Worm (Caenorhabditis elegans): ENCODE data around the gene tbc-9.

DNA sequence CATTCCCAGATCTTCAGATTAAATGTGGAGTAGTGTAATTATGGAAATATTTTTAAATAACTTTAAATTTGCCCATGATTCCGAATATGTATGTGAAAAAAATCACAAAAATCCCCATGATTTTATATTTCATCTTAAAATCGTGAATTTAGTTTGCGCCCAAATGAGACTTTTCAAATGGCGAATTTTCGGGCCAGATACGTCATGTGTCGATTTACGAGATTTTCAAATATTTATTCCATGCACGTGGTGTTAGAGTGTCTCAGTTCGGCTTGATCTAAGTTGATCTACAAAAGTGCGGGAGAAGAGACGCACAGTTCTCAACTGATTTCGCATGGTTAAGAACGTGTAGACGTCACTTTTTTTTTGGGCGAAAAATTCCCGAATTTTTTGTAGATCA lies 20.2 kb downstream of the tbc-9 start, which contains the start of gene Y38H8A.1:
- TF ChIP-seq elt-3 (tag; optimal IDR thresholded peaks at IDR 0.05) (no peak), nhr-237 (tag; optimal IDR thresholded peaks at IDR 0.05) (no peak), nhr-28 (tag; optimal IDR thresholded peaks at IDR 0.05) (no peak), unc-39 (tag; optimal IDR thresholded peaks at IDR 0.05) (no peak), tbx-8 (GFP tag; optimal IDR thresholded peaks at IDR 0.05) (no peak), bed-3 (GFP tag; optimal IDR thresholded peaks at IDR 0.05) (no peak), sptf-1 (tag; optimal IDR thresholded peaks at IDR 0.05) (no peak), nhr-2 (tag; optimal IDR thresholded peaks at IDR 0.05) (no peak), nhr-76 (tag; optimal IDR thresholded peaks at IDR 0.05) (no peak), ztf-11 (tag; optimal IDR thresholded peaks at IDR 0.05) (no peak), unc-62 (GFP tag; optimal IDR thresholded peaks at IDR 0.05) (no peak), ces-1 (GFP tag; optimal IDR thresholded peaks at IDR 0.05) (no peak)
